Worm (Caenorhabditis elegans) whole organism, L3 larva: ENCODE results near the gene glna-1.

Experiments used
- ceh-16 ChIP-seq: sonication (generic microtip); optimal IDR thresholded peaks from 2 replicates; lab custom pipeline; 2017; ENCODE audit warnings: missing biosample characterization, missing genetic modification characterization
- nhr-11 ChIP-seq: fragments of 150-350 bp; optimal IDR thresholded peaks from 2 replicates; lab custom pipeline; 2014; ENCODE audit warnings: missing biosample characterization, missing genetic modification characterization
- nhr-67 ChIP-seq: fragments of 150-350 bp; optimal IDR thresholded peaks from 2 replicates; lab custom pipeline; 2014; ENCODE audit warnings: missing biosample characterization, missing genetic modification characterization
- nhr-76 ChIP-seq: fragments of 150-350 bp; sonication (generic microtip); optimal IDR thresholded peaks from 5 replicates; lab custom pipeline; 2014; ENCODE audit warnings: missing biosample characterization, missing genetic modification characterization
- skn-1 ChIP-seq: fragments of 150-350 bp; optimal IDR thresholded peaks from 2 replicates; lab custom pipeline; 2014; ENCODE audit warnings: missing biosample characterization, missing genetic modification characterization
- tbx-2 ChIP-seq: sonication (generic microtip); optimal IDR thresholded peaks from 2 replicates; lab custom pipeline; 2016; ENCODE audit warnings: mild to moderate bottlenecking, missing genetic modification characterization, missing compliant biosample characterization
- unc-62 ChIP-seq: fragments of 150-350 bp; sonication (generic microtip); optimal IDR thresholded peaks from 4 replicates; lab custom pipeline; 2014; ENCODE audit warnings: missing biosample characterization, missing genetic modification reagents, missing genetic modification characterization

DNA sequence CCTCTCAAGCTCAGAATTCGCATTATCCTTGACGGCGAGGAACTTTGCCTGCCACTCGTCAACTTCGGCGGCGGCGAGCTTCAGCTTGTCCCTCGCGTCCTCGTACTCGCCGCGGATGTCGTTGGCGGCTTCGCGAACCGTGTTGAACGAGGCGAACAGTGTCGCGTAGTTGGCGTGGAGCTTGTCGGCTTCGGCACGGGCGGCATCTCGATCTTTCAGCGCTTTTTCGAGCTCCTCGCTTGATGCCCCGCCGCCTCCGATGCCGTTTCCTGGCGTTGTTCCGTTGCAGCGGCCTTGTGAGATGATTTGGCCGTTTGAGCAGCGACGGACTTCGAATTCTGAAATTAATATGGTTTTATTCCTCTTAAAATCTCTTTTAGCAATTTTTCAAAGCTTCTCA, 19.9 kb upstream of the glna-1 start:
- TF ChIP-seq unc-62 (GFP tag; lab: Kevin White, UChicago), result no peak
- no peak for TF ChIP-seq ceh-16 (tag; lab: Kevin White, UChicago)
- no peak for TF ChIP-seq skn-1
- no peak for TF ChIP-seq nhr-76
- no peak for TF ChIP-seq nhr-11 (tag; lab: Kevin White, UChicago)
- no peak for TF ChIP-seq tbx-2 (tag; lab: Kevin White, UChicago)
- TF ChIP-seq nhr-67 (tag; lab: Kevin White, UChicago), result no peak
